Fruit fly (Drosophila melanogaster) whole organism: Measurements from ENCODE around the gene Mgat4b.

ENCODE experiments used
- CG8478 ChIP-seq: fragments of >200 bp; optimal IDR thresholded peaks from 2 replicates; lab custom pipeline; 2018; ENCODE audit warnings: inconsistent platforms
- Dll ChIP-seq: fragments of >200 bp; optimal IDR thresholded peaks from 2 replicates; lab custom pipeline; 2017
- EcR ChIP-seq, 2 experiments: fragments of >200 bp; optimal IDR thresholded peaks; 2 replicates each; lab custom pipeline; 2017; ENCODE audit warnings: missing biosample characterization in 2 of 2, missing genetic modification characterization in 2 of 2, missing genetic modification reagents in 2 of 2
- pan ChIP-seq: fragments of >200 bp; optimal IDR thresholded peaks from 2 replicates; lab custom pipeline; 2017
- psq ChIP-seq: fragments of >200 bp; optimal IDR thresholded peaks from 2 replicates; lab custom pipeline; 2017
- usp ChIP-seq: fragments of >200 bp; optimal IDR thresholded peaks from 2 replicates; lab custom pipeline; 2017; ENCODE audit warnings: missing biosample characterization, missing genetic modification characterization, mixed read lengths

DNA sequence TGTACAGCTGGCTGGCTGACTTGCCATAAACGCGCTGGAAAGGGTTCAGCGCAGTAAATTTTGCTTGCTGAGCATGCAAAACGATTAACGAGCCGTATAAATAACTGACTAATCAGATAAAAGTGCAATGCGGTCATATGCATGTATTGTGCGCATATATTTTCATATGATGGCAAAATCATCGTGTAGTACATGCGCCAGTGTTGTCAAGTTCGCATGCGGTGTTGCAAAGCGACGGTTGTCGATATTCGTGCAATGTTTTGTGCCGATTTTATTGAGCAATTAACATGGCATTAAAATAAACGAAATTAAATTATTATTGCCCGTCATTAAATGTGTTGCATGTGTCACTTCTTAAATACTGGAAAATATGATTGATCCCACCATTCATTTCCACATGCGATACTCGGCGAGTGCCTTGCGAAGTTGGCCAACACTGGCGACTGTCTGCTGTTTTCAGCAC, 21.1 kb upstream of the Mgat4b start:
- TF ChIP-seq pan (lab: Kevin White, UChicago), result no peak
- no peak for TF ChIP-seq EcR (GFP tag; optimal IDR thresholded peaks at IDR 0.05; lab: Kevin White, UChicago)
- no peak for TF ChIP-seq usp
- TF ChIP-seq CG8478 (lab: Kevin White, UChicago), result no peak
- no peak for TF ChIP-seq Dll
- TF ChIP-seq psq (lab: Kevin White, UChicago), result no peak
